Worm (Caenorhabditis elegans) whole organism, L2 larva: ENCODE results near the gene C18E9.7.
A peak's percentile ranks its signal among the peaks of the same experiment; 100 is the strongest.

Experiments
- C34F6.9 ChIP-seq: fragments of 150-350 bp; optimal IDR thresholded peaks from 2 replicates; lab custom pipeline; 2014; ENCODE audit warnings: missing biosample characterization, missing genetic modification characterization
- F13H6.1 ChIP-seq: sonication (generic microtip); optimal IDR thresholded peaks from 2 replicates; lab custom pipeline; 2016; ENCODE audit warnings: missing genetic modification characterization, missing compliant biosample characterization
- R02D3.7 ChIP-seq: fragments of 150-350 bp; optimal IDR thresholded peaks from 2 replicates; lab custom pipeline; 2014; ENCODE audit warnings: missing biosample characterization, missing genetic modification characterization
- ZK546.5 ChIP-seq: sonication (generic microtip); optimal IDR thresholded peaks from 2 replicates; lab custom pipeline; 2017; ENCODE audit warnings: missing biosample characterization, missing genetic modification characterization
- alr-1 ChIP-seq: fragments of 150-350 bp; optimal IDR thresholded peaks from 2 replicates; lab custom pipeline; 2014; ENCODE audit warnings: missing biosample characterization, missing genetic modification characterization
- aly-2 ChIP-seq: fragments of 150-350 bp; optimal IDR thresholded peaks from 2 replicates; lab custom pipeline; 2014; ENCODE audit warnings: missing biosample characterization, missing genetic modification characterization
- ama-1 ChIP-seq: fragments of 150-350 bp; optimal IDR thresholded peaks from 2 replicates; lab custom pipeline; 2018; ENCODE audit warnings: inconsistent platforms
- blmp-1 ChIP-seq: sonication (generic microtip); optimal IDR thresholded peaks from 2 replicates; lab custom pipeline; 2017; ENCODE audit warnings: missing genetic modification characterization, mild to moderate bottlenecking, missing compliant biosample characterization, antibody characterized with exemption, moderate library complexity; ENCODE audit not compliant: insufficient read depth
- ceh-16 ChIP-seq: fragments of 150-350 bp; optimal IDR thresholded peaks from 2 replicates; lab custom pipeline; 2014; ENCODE audit warnings: missing biosample characterization, missing genetic modification characterization
- ceh-82 ChIP-seq: fragments of 150-350 bp; optimal IDR thresholded peaks from 2 replicates; lab custom pipeline; 2014; ENCODE audit warnings: missing biosample characterization, missing genetic modification characterization
- crh-2 ChIP-seq: sonication (generic microtip); optimal IDR thresholded peaks from 2 replicates; lab custom pipeline; 2017; ENCODE audit warnings: missing biosample characterization, missing genetic modification characterization
- dmd-4 ChIP-seq: sonication (generic microtip); optimal IDR thresholded peaks from 2 replicates; lab custom pipeline; 2017; ENCODE audit warnings: missing biosample characterization, missing genetic modification characterization
- egl-27 ChIP-seq: sonication (generic microtip); optimal IDR thresholded peaks from 3 replicates; lab custom pipeline; 2017; ENCODE audit warnings: missing biosample characterization, missing genetic modification reagents, missing genetic modification characterization
- elt-1 ChIP-seq: fragments of 150-350 bp; optimal IDR thresholded peaks from 2 replicates; lab custom pipeline; 2014; ENCODE audit warnings: missing biosample characterization, missing genetic modification characterization
- elt-3 ChIP-seq: sonication (generic microtip); optimal IDR thresholded peaks from 2 replicates; lab custom pipeline; 2017; ENCODE audit warnings: missing biosample characterization, missing genetic modification characterization
- fos-1 ChIP-seq: fragments of 150-350 bp; optimal IDR thresholded peaks from 2 replicates; lab custom pipeline; 2014; ENCODE audit warnings: missing biosample characterization, missing genetic modification characterization
- gmeb-1 ChIP-seq: fragments of 150-350 bp; optimal IDR thresholded peaks from 2 replicates; lab custom pipeline; 2014; ENCODE audit warnings: missing biosample characterization, missing genetic modification characterization
- lin-11 ChIP-seq: fragments of 150-350 bp; sonication (generic microtip); optimal IDR thresholded peaks from 2 replicates; lab custom pipeline; 2014; ENCODE audit warnings: missing biosample characterization, missing genetic modification characterization, inconsistent platforms, mixed read lengths
- lin-13 ChIP-seq: fragments of 150-350 bp; optimal IDR thresholded peaks from 2 replicates; lab custom pipeline; 2014; ENCODE audit warnings: missing biosample characterization, missing genetic modification reagents, missing genetic modification characterization
- lin-39 ChIP-seq: fragments of 150-350 bp; optimal IDR thresholded peaks from 2 replicates; lab custom pipeline; 2014; ENCODE audit warnings: missing biosample characterization, missing genetic modification reagents, missing genetic modification characterization
- lsy-2 ChIP-seq, 2 experiments: fragments of 150-350 bp in 1 of 2; sonication (generic microtip) in 1 of 2; optimal IDR thresholded peaks; 2 replicates each; lab custom pipeline; 2014 to 2017; ENCODE audit warnings: missing biosample characterization in 2 of 2, missing genetic modification characterization in 2 of 2
- mab-5 ChIP-seq: fragments of 150-350 bp; optimal IDR thresholded peaks from 2 replicates; lab custom pipeline; 2014; ENCODE audit warnings: missing biosample characterization, missing genetic modification characterization
- mbf-1 ChIP-seq: sonication (generic microtip); optimal IDR thresholded peaks from 2 replicates; lab custom pipeline; 2017; ENCODE audit warnings: missing biosample characterization, missing genetic modification characterization
- mdl-1 ChIP-seq, 2 experiments: fragments of 150-350 bp in 1 of 2; sonication (generic microtip) in 1 of 2; optimal IDR thresholded peaks; 2 replicates each; lab custom pipeline; 2017; ENCODE audit warnings: missing biosample characterization in 2 of 2, missing genetic modification characterization in 2 of 2
- nhr-10 ChIP-seq: sonication (generic microtip); optimal IDR thresholded peaks from 2 replicates; lab custom pipeline; 2017; ENCODE audit warnings: missing biosample characterization, missing genetic modification characterization
- nhr-11 ChIP-seq: fragments of 150-350 bp; optimal IDR thresholded peaks from 2 replicates; lab custom pipeline; 2014; ENCODE audit warnings: missing biosample characterization, missing genetic modification characterization
- nhr-12 ChIP-seq: fragments of 150-350 bp; optimal IDR thresholded peaks from 2 replicates; lab custom pipeline; 2014; ENCODE audit warnings: missing biosample characterization, missing genetic modification characterization
- nhr-129 ChIP-seq: fragments of 150-350 bp; optimal IDR thresholded peaks from 2 replicates; lab custom pipeline; 2014; ENCODE audit warnings: missing biosample characterization, missing genetic modification characterization
- nhr-21 ChIP-seq: fragments of 150-350 bp; optimal IDR thresholded peaks from 2 replicates; lab custom pipeline; 2014; ENCODE audit warnings: missing biosample characterization, missing genetic modification characterization
- nhr-23 ChIP-seq: fragments of 150-350 bp; optimal IDR thresholded peaks from 2 replicates; lab custom pipeline; 2014; ENCODE audit warnings: missing biosample characterization, missing genetic modification reagents, missing genetic modification characterization
- nhr-237 ChIP-seq: fragments of 150-350 bp; optimal IDR thresholded peaks from 2 replicates; lab custom pipeline; 2014; ENCODE audit warnings: missing biosample characterization, missing genetic modification characterization
- nhr-25 ChIP-seq: fragments of 150-350 bp; sonication (generic microtip); optimal IDR thresholded peaks from 3 replicates; lab custom pipeline; 2014; ENCODE audit warnings: missing biosample characterization, missing genetic modification characterization
- nhr-6 ChIP-seq: fragments of 150-350 bp; optimal IDR thresholded peaks from 2 replicates; lab custom pipeline; 2014; ENCODE audit warnings: missing biosample characterization, missing genetic modification characterization
- peb-1 ChIP-seq: fragments of 150-350 bp; optimal IDR thresholded peaks from 2 replicates; lab custom pipeline; 2014; ENCODE audit warnings: missing biosample characterization, missing genetic modification characterization
- sem-4 ChIP-seq: fragments of 150-350 bp; optimal IDR thresholded peaks from 2 replicates; lab custom pipeline; 2014; ENCODE audit warnings: missing biosample characterization, missing genetic modification reagents, missing genetic modification characterization
- skn-1 ChIP-seq: sonication (generic microtip); optimal IDR thresholded peaks from 2 replicates; lab custom pipeline; 2017; ENCODE audit warnings: missing biosample characterization, missing genetic modification characterization
- sma-3 ChIP-seq: sonication (generic microtip); optimal IDR thresholded peaks from 2 replicates; lab custom pipeline; 2016; ENCODE audit warnings: missing genetic modification reagents, missing genetic modification characterization, missing compliant biosample characterization
- sma-9 ChIP-seq, 2 experiments: fragments of 150-350 bp in 1 of 2; sonication (generic microtip) in 1 of 2; optimal IDR thresholded peaks; 2 replicates each; lab custom pipeline; 2014 to 2016; ENCODE audit warnings: missing genetic modification characterization in 2 of 2, mild to moderate bottlenecking in 1 of 2, missing biosample characterization in 1 of 2, missing compliant biosample characterization in 1 of 2, missing genetic modification reagents in 1 of 2, moderate library complexity in 1 of 2
- unc-39 ChIP-seq: fragments of 150-350 bp; optimal IDR thresholded peaks from 2 replicates; lab custom pipeline; 2014; ENCODE audit warnings: missing biosample characterization, missing genetic modification characterization
- unc-55 ChIP-seq: fragments of 150-350 bp; sonication (generic microtip); optimal IDR thresholded peaks from 3 replicates; lab custom pipeline; 2014; ENCODE audit warnings: missing biosample characterization, missing genetic modification reagents, missing genetic modification characterization
- zag-1 ChIP-seq: fragments of 150-350 bp; optimal IDR thresholded peaks from 2 replicates; lab custom pipeline; 2014; ENCODE audit warnings: missing biosample characterization, missing genetic modification characterization
- ztf-1 ChIP-seq: fragments of 200-800 bp; sonication (Bioruptor generic); conservative IDR thresholded peaks from 2 replicates; pipeline ENCODE4 v1.3.6; 2022; ENCODE audit warnings: missing genetic modification characterization, missing compliant biosample characterization
- ztf-4 ChIP-seq: fragments of 150-350 bp; optimal IDR thresholded peaks from 2 replicates; lab custom pipeline; 2014; ENCODE audit warnings: missing biosample characterization, missing genetic modification characterization

Gene C18E9.7

DNA sequence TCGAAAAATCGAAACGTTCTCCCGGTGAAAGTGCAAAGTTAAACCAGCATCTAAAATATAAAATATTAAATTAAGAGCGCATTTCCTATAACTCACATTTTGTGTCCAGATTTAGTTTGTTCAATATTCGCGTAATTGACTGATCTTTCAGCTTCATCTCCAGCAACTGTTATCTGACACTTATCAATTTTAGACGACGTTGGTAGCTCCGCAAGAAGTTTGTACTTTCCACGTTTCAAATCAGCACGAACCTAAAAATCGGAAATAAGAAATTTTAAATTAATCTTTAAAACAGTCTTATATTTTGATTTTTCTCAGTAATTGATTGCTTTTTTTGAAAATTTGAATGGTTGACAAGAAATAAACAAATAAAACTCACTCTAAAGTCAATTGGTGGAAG lies 35.0 kb upstream of the C18E9.7 start:
- TF ChIP-seq nhr-23 (tag; lab: Kevin White, UChicago) (no peak), blmp-1 (tag; lab: Kevin White, UChicago) (no peak), ceh-16 (tag; lab: Kevin White, UChicago) (no peak)

DNA sequence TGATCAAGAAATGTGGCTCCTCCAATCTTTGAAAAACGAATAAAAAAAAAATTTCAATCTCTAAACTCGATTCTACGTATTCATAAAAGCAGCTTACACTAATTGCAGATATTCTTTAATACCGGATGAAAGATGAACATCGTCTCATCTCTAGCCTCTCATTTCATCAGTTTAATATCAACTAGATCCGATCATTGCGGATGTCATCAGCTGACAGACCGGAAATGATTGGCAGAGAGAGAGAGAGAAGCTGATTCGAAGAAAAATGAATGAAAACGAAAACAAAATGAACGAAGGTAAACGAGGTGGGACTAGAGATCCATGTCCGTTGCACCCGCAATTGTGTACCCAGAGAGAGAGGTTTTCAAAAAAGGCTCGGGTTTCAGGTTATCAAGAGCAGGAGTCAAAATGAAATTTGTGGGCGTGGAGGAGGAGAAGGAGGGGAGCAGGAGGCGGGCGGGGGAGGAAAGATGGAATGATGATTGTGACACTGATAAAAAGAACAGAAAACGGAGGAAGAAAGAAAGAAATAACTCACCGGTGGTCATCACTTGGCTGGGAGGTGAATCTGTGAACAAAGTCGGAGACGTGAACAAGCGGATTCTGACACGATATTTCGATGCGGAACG lies 32.4 kb upstream of the C18E9.7 start:
- TF ChIP-seq F13H6.1 (tag; lab: Kevin White, UChicago) (peak; percentile 4), fos-1 (peak; percentile 15), sma-9 (GFP tag; optimal IDR thresholded peaks at IDR 0.05; lab: Kevin White, UChicago) (peak; percentile 46), sma-9 (tag; optimal IDR thresholded peaks at IDR 0.05; lab: Kevin White, UChicago) (no peak), unc-39 (tag; lab: Kevin White, UChicago) (no peak)

DNA sequence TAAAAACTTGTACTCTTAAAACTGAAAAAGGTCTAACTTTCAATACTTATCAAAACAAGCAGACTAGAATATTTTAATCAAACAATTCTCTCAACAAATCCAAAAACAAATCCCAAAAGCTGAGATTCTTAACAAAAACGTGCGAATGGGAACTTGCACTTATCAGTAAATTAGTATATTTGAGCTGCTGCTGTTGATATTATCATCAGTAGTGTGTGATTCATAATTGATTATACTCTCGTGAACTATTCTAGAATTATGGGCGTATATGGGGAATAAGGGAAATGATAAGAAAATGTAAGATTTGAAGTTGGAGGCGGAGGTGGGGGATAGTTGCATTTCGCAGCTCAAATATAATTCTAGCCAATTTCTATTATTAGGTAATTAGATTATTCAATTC lies 31.6 kb upstream of the C18E9.7 start:
- TF ChIP-seq peb-1 (tag; lab: Kevin White, UChicago) (no peak), lin-13 (GFP tag; lab: Kevin White, UChicago) (no peak), nhr-11 (no peak), unc-55 (GFP tag; lab: Kevin White, UChicago) (no peak), fos-1 (peak; percentile 74), ZK546.5 (tag; lab: Kevin White, UChicago) (no peak), lsy-2 (tag; optimal IDR thresholded peaks at IDR 0.05; lab: Kevin White, UChicago) (no peak), R02D3.7 (tag; lab: Kevin White, UChicago) (no peak), F13H6.1 (tag; lab: Kevin White, UChicago) (no peak)

DNA sequence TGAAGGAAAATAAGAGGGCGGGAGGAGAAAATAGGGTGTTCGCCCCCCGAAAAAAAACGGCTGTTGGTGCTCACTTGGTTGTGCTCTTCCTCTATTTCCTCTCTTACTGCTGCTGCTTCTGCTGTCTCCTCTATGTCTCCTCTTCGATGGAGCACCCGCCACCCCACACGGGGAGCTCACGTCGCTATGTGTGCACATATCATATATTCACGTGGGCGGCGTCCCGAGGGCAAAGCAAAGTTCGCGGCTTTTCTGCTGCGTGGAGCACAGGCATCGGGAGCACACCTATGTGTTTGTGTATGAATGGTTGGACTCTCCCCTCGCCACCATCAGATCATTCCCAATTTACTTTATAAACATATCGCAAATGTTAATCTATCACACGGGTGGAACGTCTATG lies 30.8 kb upstream of the C18E9.7 start:
- TF ChIP-seq nhr-129 (tag; lab: Kevin White, UChicago) (peak; percentile 37), ztf-1 (GFP tag; lab: Robert Waterston, UW) (no peak), nhr-10 (tag; lab: Kevin White, UChicago) (no peak), elt-1 (no peak), lin-11 (tag; lab: Kevin White, UChicago) (peak; percentile 29), aly-2 (tag; lab: Kevin White, UChicago) (no peak), egl-27 (tag; lab: Kevin White, UChicago) (no peak), dmd-4 (no peak), unc-39 (tag; lab: Kevin White, UChicago) (no peak), nhr-23 (tag; lab: Kevin White, UChicago) (no peak), ztf-4 (tag; lab: Kevin White, UChicago) (no peak), ZK546.5 (tag; lab: Kevin White, UChicago) (no peak), ama-1 (lab: Kevin White, UChicago) (no peak), C34F6.9 (tag; lab: Kevin White, UChicago) (peak; percentile 18), nhr-21 (tag; lab: Kevin White, UChicago) (no peak), crh-2 (tag; lab: Kevin White, UChicago) (no peak), blmp-1 (tag; lab: Kevin White, UChicago) (no peak), nhr-237 (tag; lab: Kevin White, UChicago) (no peak), nhr-25 (tag; lab: Kevin White, UChicago) (no peak), mab-5 (no peak), sem-4 (tag; lab: Kevin White, UChicago) (no peak), nhr-12 (tag; lab: Kevin White, UChicago) (no peak), alr-1 (no peak), ceh-16 (tag; lab: Kevin White, UChicago) (no peak), zag-1 (tag; lab: Kevin White, UChicago) (no peak), mbf-1 (tag; lab: Kevin White, UChicago) (no peak), skn-1 (tag; lab: Kevin White, UChicago) (no peak), lsy-2 (tag; optimal IDR thresholded peaks at IDR 0.05; lab: Kevin White, UChicago) (peak in 1 of 2 experiments; percentile 24), fos-1 (no peak), R02D3.7 (tag; lab: Kevin White, UChicago) (no peak), nhr-11 (no peak), mdl-1 (tag; optimal IDR thresholded peaks at IDR 0.05; lab: Kevin White, UChicago) (peak in 1 of 2 experiments; percentile 22), lin-39 (tag; lab: Kevin White, UChicago) (no peak), F13H6.1 (tag; lab: Kevin White, UChicago) (peak; percentile 55), ceh-82 (tag; lab: Kevin White, UChicago) (no peak), elt-3 (no peak), lin-13 (GFP tag; lab: Kevin White, UChicago) (no peak), gmeb-1 (no peak), nhr-6 (no peak), sma-3 (GFP tag; lab: Kevin White, UChicago) (no peak), sma-9 (GFP tag; optimal IDR thresholded peaks at IDR 0.05; lab: Kevin White, UChicago) (peak; percentile 33), sma-9 (tag; optimal IDR thresholded peaks at IDR 0.05; lab: Kevin White, UChicago) (no peak)
